Worm (Caenorhabditis elegans) whole organism, L2 larva: ENCODE data around the gene ugt-34.

Experiments used
- C34F6.9 ChIP-seq: fragments of 150-350 bp; optimal IDR thresholded peaks from 2 replicates; lab custom pipeline; 2014; ENCODE audit warnings: missing biosample characterization, missing genetic modification characterization
- F13H6.1 ChIP-seq: sonication (generic microtip); optimal IDR thresholded peaks from 2 replicates; lab custom pipeline; 2016; ENCODE audit warnings: missing genetic modification characterization, missing compliant biosample characterization
- Y55F3AM.14 ChIP-seq: fragments of 200-800 bp; sonication (Bioruptor generic); optimal IDR thresholded peaks from 2 replicates; lab custom pipeline; 2018; ENCODE audit warnings: mild to moderate bottlenecking, missing genetic modification characterization, missing compliant biosample characterization
- ZK546.5 ChIP-seq: sonication (generic microtip); optimal IDR thresholded peaks from 2 replicates; lab custom pipeline; 2017; ENCODE audit warnings: missing biosample characterization, missing genetic modification characterization
- alr-1 ChIP-seq: fragments of 150-350 bp; optimal IDR thresholded peaks from 2 replicates; lab custom pipeline; 2014; ENCODE audit warnings: missing biosample characterization, missing genetic modification characterization
- ceh-16 ChIP-seq: fragments of 150-350 bp; optimal IDR thresholded peaks from 2 replicates; lab custom pipeline; 2014; ENCODE audit warnings: missing biosample characterization, missing genetic modification characterization
- ceh-82 ChIP-seq: fragments of 150-350 bp; optimal IDR thresholded peaks from 2 replicates; lab custom pipeline; 2014; ENCODE audit warnings: missing biosample characterization, missing genetic modification characterization
- crh-2 ChIP-seq: sonication (generic microtip); optimal IDR thresholded peaks from 2 replicates; lab custom pipeline; 2017; ENCODE audit warnings: missing biosample characterization, missing genetic modification characterization
- egl-27 ChIP-seq: sonication (generic microtip); optimal IDR thresholded peaks from 3 replicates; lab custom pipeline; 2017; ENCODE audit warnings: missing biosample characterization, missing genetic modification reagents, missing genetic modification characterization
- elt-3 ChIP-seq: sonication (generic microtip); optimal IDR thresholded peaks from 2 replicates; lab custom pipeline; 2017; ENCODE audit warnings: missing biosample characterization, missing genetic modification characterization
- fos-1 ChIP-seq: fragments of 150-350 bp; optimal IDR thresholded peaks from 2 replicates; lab custom pipeline; 2014; ENCODE audit warnings: missing biosample characterization, missing genetic modification characterization
- gmeb-1 ChIP-seq: fragments of 150-350 bp; optimal IDR thresholded peaks from 2 replicates; lab custom pipeline; 2014; ENCODE audit warnings: missing biosample characterization, missing genetic modification characterization
- lin-11 ChIP-seq: fragments of 150-350 bp; sonication (generic microtip); optimal IDR thresholded peaks from 2 replicates; lab custom pipeline; 2014; ENCODE audit warnings: missing biosample characterization, missing genetic modification characterization, inconsistent platforms, mixed read lengths
- lin-13 ChIP-seq: fragments of 150-350 bp; optimal IDR thresholded peaks from 2 replicates; lab custom pipeline; 2014; ENCODE audit warnings: missing biosample characterization, missing genetic modification reagents, missing genetic modification characterization
- lsy-2 ChIP-seq, 2 experiments: fragments of 150-350 bp in 1 of 2; sonication (generic microtip) in 1 of 2; optimal IDR thresholded peaks; 2 replicates each; lab custom pipeline; 2014 to 2017; ENCODE audit warnings: missing biosample characterization in 2 of 2, missing genetic modification characterization in 2 of 2
- mab-5 ChIP-seq: fragments of 150-350 bp; optimal IDR thresholded peaks from 2 replicates; lab custom pipeline; 2014; ENCODE audit warnings: missing biosample characterization, missing genetic modification characterization
- mdl-1 ChIP-seq, 2 experiments: fragments of 150-350 bp in 1 of 2; sonication (generic microtip) in 1 of 2; optimal IDR thresholded peaks; 2 replicates each; lab custom pipeline; 2017; ENCODE audit warnings: missing biosample characterization in 2 of 2, missing genetic modification characterization in 2 of 2
- nhr-129 ChIP-seq: fragments of 150-350 bp; optimal IDR thresholded peaks from 2 replicates; lab custom pipeline; 2014; ENCODE audit warnings: missing biosample characterization, missing genetic modification characterization
- nhr-21 ChIP-seq: fragments of 150-350 bp; optimal IDR thresholded peaks from 2 replicates; lab custom pipeline; 2014; ENCODE audit warnings: missing biosample characterization, missing genetic modification characterization
- nhr-237 ChIP-seq: fragments of 150-350 bp; optimal IDR thresholded peaks from 2 replicates; lab custom pipeline; 2014; ENCODE audit warnings: missing biosample characterization, missing genetic modification characterization
- nhr-25 ChIP-seq: fragments of 150-350 bp; sonication (generic microtip); optimal IDR thresholded peaks from 3 replicates; lab custom pipeline; 2014; ENCODE audit warnings: missing biosample characterization, missing genetic modification characterization
- nhr-6 ChIP-seq: fragments of 150-350 bp; optimal IDR thresholded peaks from 2 replicates; lab custom pipeline; 2014; ENCODE audit warnings: missing biosample characterization, missing genetic modification characterization
- nhr-77 ChIP-seq: fragments of 150-350 bp; optimal IDR thresholded peaks from 2 replicates; lab custom pipeline; 2014; ENCODE audit warnings: missing biosample characterization, missing genetic modification characterization
- peb-1 ChIP-seq: fragments of 150-350 bp; optimal IDR thresholded peaks from 2 replicates; lab custom pipeline; 2014; ENCODE audit warnings: missing biosample characterization, missing genetic modification characterization
- sem-4 ChIP-seq: fragments of 150-350 bp; optimal IDR thresholded peaks from 2 replicates; lab custom pipeline; 2014; ENCODE audit warnings: missing biosample characterization, missing genetic modification reagents, missing genetic modification characterization
- skn-1 ChIP-seq: sonication (generic microtip); optimal IDR thresholded peaks from 2 replicates; lab custom pipeline; 2017; ENCODE audit warnings: missing biosample characterization, missing genetic modification characterization
- sma-3 ChIP-seq: sonication (generic microtip); optimal IDR thresholded peaks from 2 replicates; lab custom pipeline; 2016; ENCODE audit warnings: missing genetic modification reagents, missing genetic modification characterization, missing compliant biosample characterization
- sma-9 ChIP-seq, 2 experiments: fragments of 150-350 bp in 1 of 2; sonication (generic microtip) in 1 of 2; optimal IDR thresholded peaks; 2 replicates each; lab custom pipeline; 2014 to 2016; ENCODE audit warnings: missing genetic modification characterization in 2 of 2, mild to moderate bottlenecking in 1 of 2, missing biosample characterization in 1 of 2, missing compliant biosample characterization in 1 of 2, missing genetic modification reagents in 1 of 2, moderate library complexity in 1 of 2
- snpc-4 ChIP-seq: fragments of 150-350 bp; optimal IDR thresholded peaks from 2 replicates; lab custom pipeline; 2014; ENCODE audit warnings: missing biosample characterization, missing genetic modification characterization
- unc-39 ChIP-seq: fragments of 150-350 bp; optimal IDR thresholded peaks from 2 replicates; lab custom pipeline; 2014; ENCODE audit warnings: missing biosample characterization, missing genetic modification characterization
- unc-55 ChIP-seq: fragments of 150-350 bp; sonication (generic microtip); optimal IDR thresholded peaks from 3 replicates; lab custom pipeline; 2014; ENCODE audit warnings: missing biosample characterization, missing genetic modification reagents, missing genetic modification characterization
- unc-62 ChIP-seq: fragments of 150-350 bp; optimal IDR thresholded peaks from 2 replicates; lab custom pipeline; 2014; ENCODE audit warnings: missing biosample characterization, missing genetic modification reagents, missing genetic modification characterization
- zag-1 ChIP-seq: fragments of 150-350 bp; optimal IDR thresholded peaks from 2 replicates; lab custom pipeline; 2014; ENCODE audit warnings: missing biosample characterization, missing genetic modification characterization
- ztf-1 ChIP-seq: fragments of 200-800 bp; sonication (Bioruptor generic); conservative IDR thresholded peaks from 2 replicates; pipeline ENCODE4 v1.3.6; 2022; ENCODE audit warnings: missing genetic modification characterization, missing compliant biosample characterization
- ztf-11 ChIP-seq: sonication (generic microtip); optimal IDR thresholded peaks from 2 replicates; lab custom pipeline; 2017; ENCODE audit warnings: missing biosample characterization, missing genetic modification characterization
- ztf-4 ChIP-seq: fragments of 150-350 bp; optimal IDR thresholded peaks from 2 replicates; lab custom pipeline; 2014; ENCODE audit warnings: missing biosample characterization, missing genetic modification characterization

Gene ugt-34

ce11 chrV:10679080-10679479 lies 22.3 kb upstream of the ugt-34 start:
- TF ChIP-seq fos-1 (tag; lab: Kevin White, UChicago) (peak; percentile 4), ceh-16 (tag; lab: Kevin White, UChicago) (no peak), unc-39 (tag; lab: Kevin White, UChicago) (no peak), Y55F3AM.14 (GFP tag; lab: Kevin White, UChicago) (no peak), lsy-2 (tag; optimal IDR thresholded peaks at IDR 0.05; lab: Kevin White, UChicago) (peak in 1 of 2 experiments; percentile 6)

ce11 chrV:10677459-10677858 lies 20.7 kb upstream of the ugt-34 start:
- TF ChIP-seq mdl-1 (tag; optimal IDR thresholded peaks at IDR 0.05; lab: Kevin White, UChicago) (peak in 1 of 2 experiments; percentile 41), ztf-11 (tag; lab: Kevin White, UChicago) (no peak), lin-11 (peak; percentile 15), Y55F3AM.14 (GFP tag; lab: Kevin White, UChicago) (peak; percentile 60), nhr-129 (tag; lab: Kevin White, UChicago) (peak; percentile 73), lsy-2 (tag; optimal IDR thresholded peaks at IDR 0.05; lab: Kevin White, UChicago) (peak in 1 of 2 experiments; percentile 52), nhr-77 (tag; lab: Kevin White, UChicago) (no peak), F13H6.1 (tag; lab: Kevin White, UChicago) (peak; percentile 64), C34F6.9 (peak; percentile 81), zag-1 (peak; percentile 70), mab-5 (tag; lab: Kevin White, UChicago) (no peak), crh-2 (tag; lab: Kevin White, UChicago) (peak; percentile 13), unc-55 (GFP tag; lab: Kevin White, UChicago) (peak; percentile 66), peb-1 (no peak), ceh-82 (tag; lab: Kevin White, UChicago) (no peak)

ce11 chrV:10675978-10676377 lies 19.2 kb upstream of the ugt-34 start:
- TF ChIP-seq unc-39 (tag; lab: Kevin White, UChicago) (no peak), lin-11 (no peak), gmeb-1 (tag; lab: Kevin White, UChicago) (no peak), alr-1 (tag; lab: Kevin White, UChicago) (no peak), crh-2 (tag; lab: Kevin White, UChicago) (no peak), F13H6.1 (tag; lab: Kevin White, UChicago) (no peak), ztf-1 (GFP tag; lab: Robert Waterston, UW) (no peak), elt-3 (tag; lab: Kevin White, UChicago) (no peak), nhr-237 (no peak), nhr-21 (tag; lab: Kevin White, UChicago) (no peak), nhr-6 (tag; lab: Kevin White, UChicago) (no peak)

- TF ChIP-seq ZK546.5 (tag; lab: Kevin White, UChicago) (no peak), F13H6.1 (tag; lab: Kevin White, UChicago) (peak; percentile 28), fos-1 (tag; lab: Kevin White, UChicago) (no peak), unc-62 (GFP tag; lab: Kevin White, UChicago) (no peak), elt-3 (tag; lab: Kevin White, UChicago) (no peak), crh-2 (tag; lab: Kevin White, UChicago) (no peak), lin-13 (GFP tag; lab: Kevin White, UChicago) (no peak), nhr-6 (tag; lab: Kevin White, UChicago) (no peak)
These were observed 15.8 kb upstream of the ugt-34 start for ce11 chrV:10672601-10673000.

- TF ChIP-seq ztf-4: no peak
- no peak for TF ChIP-seq nhr-237
- TF ChIP-seq ceh-82 (tag; lab: Kevin White, UChicago): no peak
- TF ChIP-seq zag-1: no peak
- no peak for TF ChIP-seq snpc-4
- TF ChIP-seq egl-27: no peak
- no peak for TF ChIP-seq skn-1 (tag; lab: Kevin White, UChicago)
- TF ChIP-seq lin-13 (GFP tag; lab: Kevin White, UChicago): no peak
- no peak for TF ChIP-seq sem-4 (tag; lab: Kevin White, UChicago)
- TF ChIP-seq sma-9 (GFP tag; optimal IDR thresholded peaks at IDR 0.05; lab: Kevin White, UChicago): no peak
- no peak for TF ChIP-seq sma-9 (tag; optimal IDR thresholded peaks at IDR 0.05; lab: Kevin White, UChicago)
- TF ChIP-seq sma-3 (GFP tag; lab: Kevin White, UChicago): no peak
- TF ChIP-seq alr-1 (tag; lab: Kevin White, UChicago): no peak
- TF ChIP-seq ztf-11 (tag; lab: Kevin White, UChicago): no peak
- no peak for TF ChIP-seq F13H6.1 (tag; lab: Kevin White, UChicago)
- TF ChIP-seq fos-1 (tag; lab: Kevin White, UChicago): no peak
- no peak for TF ChIP-seq ceh-16 (tag; lab: Kevin White, UChicago)
- TF ChIP-seq nhr-25: no peak
- TF ChIP-seq unc-62 (GFP tag; lab: Kevin White, UChicago): no peak
- no peak for TF ChIP-seq lin-11
- TF ChIP-seq nhr-77 (tag; lab: Kevin White, UChicago): no peak
- TF ChIP-seq, all 48 proteins: peak for 0
These were observed 14.8 kb upstream of the ugt-34 start, which contains the start of gene ceh-22 for ce11 chrV:10671618-10672017. Gene ceh-22 (plus strand): TSS chrV:10671918.
